Fruit fly (Drosophila melanogaster) whole organism, embryonic: Measurements from ENCODE around the gene CG14647.

Experiments
- BEAF-32 ChIP-seq: fragments of 200-800 bp; sonication (Bioruptor generic); optimal IDR thresholded peaks from 3 replicates; lab custom pipeline; 2017; ENCODE audit warnings: missing biosample characterization, missing genetic modification characterization, mild to moderate bottlenecking, moderate library complexity, missing genetic modification reagents
- CG10267 ChIP-seq: fragments of 200-800 bp; sonication (Bioruptor generic); optimal IDR thresholded peaks from 2 replicates; lab custom pipeline; 2018; ENCODE audit warnings: missing biosample characterization, mild to moderate bottlenecking, missing genetic modification characterization, moderate library complexity
- CG10431 ChIP-seq: fragments of 200-800 bp; sonication (Bioruptor generic); optimal IDR thresholded peaks from 3 replicates; lab custom pipeline; 2018; ENCODE audit warnings: missing biosample characterization, mild to moderate bottlenecking, missing genetic modification characterization
- CG11504 ChIP-seq: fragments of 200-800 bp; sonication (Bioruptor generic); optimal IDR thresholded peaks from 3 replicates; lab custom pipeline; 2019; ENCODE audit warnings: missing biosample characterization, mild to moderate bottlenecking, missing genetic modification characterization, moderate library complexity
- CG12942 ChIP-seq: fragments of 200-800 bp; sonication (Bioruptor generic); optimal IDR thresholded peaks from 3 replicates; lab custom pipeline; 2016; ENCODE audit warnings: missing biosample characterization, missing genetic modification characterization
- CG13123 ChIP-seq: fragments of 200-800 bp; sonication (Bioruptor generic); optimal IDR thresholded peaks from 2 replicates; lab custom pipeline; 2016; ENCODE audit warnings: missing biosample characterization, missing genetic modification characterization
- CG13287 ChIP-seq: fragments of 200-800 bp; sonication (Bioruptor generic); IDR thresholded peaks from 2 replicates; pipeline ENCODE4 v1.3.6; 2022; ENCODE audit warnings: missing biosample characterization, missing genetic modification characterization; ENCODE audit not compliant: partially characterized antibody
- CG14710 ChIP-seq: fragments of 200-800 bp; sonication (Bioruptor generic); optimal IDR thresholded peaks from 3 replicates; lab custom pipeline; 2019; ENCODE audit warnings: missing biosample characterization, mild to moderate bottlenecking, missing genetic modification characterization, moderate library complexity
- CG1647 ChIP-seq: fragments of 200-800 bp; sonication (Bioruptor generic); optimal IDR thresholded peaks from 3 replicates; lab custom pipeline; 2016; ENCODE audit warnings: missing biosample characterization, missing genetic modification characterization
- CG17361 ChIP-seq: fragments of 200-800 bp; sonication (Bioruptor generic); IDR thresholded peaks from 3 replicates; pipeline ENCODE4 v1.3.6; 2022; ENCODE audit warnings: missing biosample characterization, missing genetic modification characterization
- CG30020 ChIP-seq: fragments of 200-800 bp; optimal IDR thresholded peaks from 2 replicates; lab custom pipeline; 2019; ENCODE audit warnings: missing biosample characterization, mild to moderate bottlenecking, missing genetic modification characterization, moderate library complexity
- CG3847 ChIP-seq: fragments of 200-800 bp; sonication (Bioruptor generic); IDR thresholded peaks from 2 replicates; pipeline ENCODE4 v1.3.6; 2022; ENCODE audit warnings: missing biosample characterization, missing genetic modification characterization
- CG3995 ChIP-seq: fragments of 200-800 bp; sonication (Bioruptor generic); optimal IDR thresholded peaks from 3 replicates; lab custom pipeline; 2016; ENCODE audit warnings: missing biosample characterization, missing genetic modification characterization
- CG4328 ChIP-seq: fragments of 200-800 bp; sonication (Bioruptor generic); optimal IDR thresholded peaks from 3 replicates; lab custom pipeline; 2017; ENCODE audit warnings: missing biosample characterization, missing genetic modification reagents, missing genetic modification characterization
- CG4617 ChIP-seq: fragments of 200-800 bp; sonication (Bioruptor generic); optimal IDR thresholded peaks from 3 replicates; lab custom pipeline; 2016; ENCODE audit warnings: missing biosample characterization, missing genetic modification characterization, borderline replicate concordance
- CG6683 ChIP-seq: fragments of 200-800 bp; sonication (Bioruptor generic); optimal IDR thresholded peaks from 2 replicates; lab custom pipeline; 2017; ENCODE audit warnings: missing biosample characterization, mild to moderate bottlenecking, missing genetic modification characterization, missing genetic modification reagents
- CG6689 ChIP-seq: fragments of 200-800 bp; sonication (Bioruptor generic); IDR thresholded peaks from 2 replicates; pipeline ENCODE4 v1.3.6; 2022; ENCODE audit warnings: missing biosample characterization, missing genetic modification characterization
- CG6791 ChIP-seq: fragments of 200-800 bp; sonication (Bioruptor generic); IDR thresholded peaks from 3 replicates; pipeline ENCODE4 v1.3.6; 2022; ENCODE audit warnings: missing biosample characterization, missing genetic modification characterization; ENCODE audit not compliant: partially characterized antibody
- CG6813 ChIP-seq: fragments of 200-800 bp; sonication (Bioruptor generic); optimal IDR thresholded peaks from 2 replicates; lab custom pipeline; 2017; ENCODE audit warnings: missing biosample characterization, missing genetic modification characterization, mild to moderate bottlenecking, moderate library complexity, missing genetic modification reagents
- CG8281 ChIP-seq: fragments of 200-800 bp; sonication (Bioruptor generic); optimal IDR thresholded peaks from 2 replicates; lab custom pipeline; 2018; ENCODE audit warnings: missing biosample characterization, mild to moderate bottlenecking, missing genetic modification characterization, moderate library complexity
- CG8944 ChIP-seq: fragments of 200-800 bp; sonication (Bioruptor generic); optimal IDR thresholded peaks from 3 replicates; lab custom pipeline; 2016; ENCODE audit warnings: missing biosample characterization, missing genetic modification characterization
- CG9609 ChIP-seq: fragments of 200-800 bp; sonication (Bioruptor generic); optimal IDR thresholded peaks from 3 replicates; lab custom pipeline; 2016; ENCODE audit warnings: missing biosample characterization, missing genetic modification characterization
- CG9797 ChIP-seq: fragments of 200-800 bp; sonication (Bioruptor generic); optimal IDR thresholded peaks from 3 replicates; lab custom pipeline; 2018; ENCODE audit warnings: missing biosample characterization, mild to moderate bottlenecking, missing genetic modification characterization
- CoRest ChIP-seq: fragments of 200-800 bp; sonication (Bioruptor generic); optimal IDR thresholded peaks from 3 replicates; lab custom pipeline; 2018; ENCODE audit warnings: missing biosample characterization, mild to moderate bottlenecking, missing genetic modification characterization, moderate library complexity
- CrebB ChIP-seq: fragments of 200-800 bp; sonication (Bioruptor generic); optimal IDR thresholded peaks from 3 replicates; lab custom pipeline; 2018; ENCODE audit warnings: missing biosample characterization, mild to moderate bottlenecking, missing genetic modification characterization
- Dll ChIP-seq: fragments of 200-800 bp; sonication (Bioruptor generic); IDR thresholded peaks from 4 replicates; pipeline ENCODE4 v1.3.6; 2022; ENCODE audit warnings: missing biosample characterization, missing genetic modification characterization; ENCODE audit not compliant: partially characterized antibody
- Dref ChIP-seq: fragments of 200-800 bp; sonication (Bioruptor generic); IDR thresholded peaks from 2 replicates; pipeline ENCODE4 v1.3.6; 2022; ENCODE audit warnings: missing biosample characterization, missing genetic modification characterization
- Elba2 ChIP-seq: fragments of 200-800 bp; sonication (Bioruptor generic); optimal IDR thresholded peaks from 3 replicates; lab custom pipeline; 2016; ENCODE audit warnings: missing biosample characterization, missing genetic modification characterization
- Fer2 ChIP-seq: fragments of 200-800 bp; sonication (Bioruptor generic); optimal IDR thresholded peaks from 2 replicates; lab custom pipeline; 2018; ENCODE audit warnings: missing biosample characterization, mild to moderate bottlenecking, missing genetic modification characterization, moderate library complexity
- Hmr ChIP-seq: fragments of 200-800 bp; sonication (Bioruptor generic); optimal IDR thresholded peaks from 3 replicates; lab custom pipeline; 2017; ENCODE audit warnings: mild to moderate bottlenecking, missing biosample characterization, missing genetic modification reagents, missing genetic modification characterization
- Hr3 ChIP-seq: fragments of 200-800 bp; sonication (Bioruptor generic); optimal IDR thresholded peaks from 3 replicates; lab custom pipeline; 2016; ENCODE audit warnings: missing biosample characterization, missing genetic modification characterization
- Jarid2 ChIP-seq: fragments of 200-800 bp; sonication (Bioruptor generic); optimal IDR thresholded peaks from 3 replicates; lab custom pipeline; 2017; ENCODE audit warnings: mild to moderate bottlenecking, missing biosample characterization, missing genetic modification reagents, missing genetic modification characterization
- Med ChIP-seq: fragments of 200-800 bp; sonication (Bioruptor generic); peaks from one replicate; lab custom pipeline; 2016; ENCODE audit warnings: missing biosample characterization, missing genetic modification characterization, mild to moderate bottlenecking, inconsistent platforms, moderate library complexity
- Opbp ChIP-seq: fragments of 200-800 bp; sonication (Bioruptor generic); IDR thresholded peaks from 3 replicates; pipeline ENCODE4 v1.3.6; 2022; ENCODE audit warnings: missing biosample characterization, missing genetic modification characterization; ENCODE audit not compliant: partially characterized antibody
- Sin3A ChIP-seq: fragments of >200 bp; optimal IDR thresholded peaks from 2 replicates; lab custom pipeline; 2018
- Sry-δ ChIP-seq: fragments of 200-800 bp; sonication (Bioruptor generic); optimal IDR thresholded peaks from 2 replicates; lab custom pipeline; 2016; ENCODE audit warnings: missing biosample characterization, missing genetic modification characterization
- amos ChIP-seq: fragments of 200-800 bp; sonication (Bioruptor generic); IDR thresholded peaks from 2 replicates; pipeline ENCODE4 v1.3.6; 2022; ENCODE audit warnings: missing biosample characterization, missing genetic modification characterization; ENCODE audit not compliant: partially characterized antibody
- ase ChIP-seq: fragments of 200-800 bp; sonication (Bioruptor generic); IDR thresholded peaks from 3 replicates; pipeline ENCODE4 v1.3.6; 2022; ENCODE audit warnings: missing biosample characterization, missing genetic modification characterization
- ash1 ChIP-seq: fragments of 200-800 bp; sonication (Bioruptor generic); optimal IDR thresholded peaks from 2 replicates; lab custom pipeline; 2018; ENCODE audit warnings: missing biosample characterization, mild to moderate bottlenecking, missing genetic modification characterization
- crol ChIP-seq: fragments of 200-800 bp; sonication (Bioruptor generic); IDR thresholded peaks from 2 replicates; pipeline ENCODE4 v1.3.6; 2022; ENCODE audit warnings: missing biosample characterization, missing genetic modification characterization
- ftz-f1 ChIP-seq: fragments of 200-800 bp; sonication (Bioruptor generic); optimal IDR thresholded peaks from 2 replicates; lab custom pipeline; 2016; ENCODE audit warnings: missing biosample characterization, missing genetic modification characterization
- hth ChIP-seq: fragments of >200 bp; optimal IDR thresholded peaks from 2 replicates; lab custom pipeline; 2017; ENCODE audit warnings: inconsistent platforms
- knrl ChIP-seq: fragments of 200-800 bp; sonication (Bioruptor generic); IDR thresholded peaks from 3 replicates; pipeline ENCODE4 v1.3.6; 2022; ENCODE audit warnings: missing biosample characterization, missing genetic modification characterization; ENCODE audit not compliant: partially characterized antibody
- lbe ChIP-seq: fragments of 200-800 bp; sonication (Bioruptor generic); optimal IDR thresholded peaks from 2 replicates; lab custom pipeline; 2016; ENCODE audit warnings: missing biosample characterization, mild to moderate bottlenecking, missing genetic modification characterization
- nmo ChIP-seq: fragments of 200-800 bp; sonication (Bioruptor generic); optimal IDR thresholded peaks from 2 replicates; lab custom pipeline; 2018; ENCODE audit warnings: missing biosample characterization, mild to moderate bottlenecking, missing genetic modification characterization, moderate library complexity
- row ChIP-seq: fragments of 200-800 bp; sonication (Bioruptor generic); IDR thresholded peaks from 3 replicates; pipeline ENCODE4 v1.3.6; 2022; ENCODE audit warnings: missing biosample characterization, missing genetic modification characterization
- stwl ChIP-seq: fragments of 200-800 bp; sonication (Bioruptor generic); optimal IDR thresholded peaks from 3 replicates; lab custom pipeline; 2018; ENCODE audit warnings: missing biosample characterization, mild to moderate bottlenecking, missing genetic modification characterization, moderate library complexity
- sug ChIP-seq: fragments of 200-800 bp; optimal IDR thresholded peaks from 2 replicates; lab custom pipeline; 2019; ENCODE audit warnings: missing biosample characterization, mild to moderate bottlenecking, missing genetic modification characterization, moderate library complexity

The CG14647 gene

DNA sequence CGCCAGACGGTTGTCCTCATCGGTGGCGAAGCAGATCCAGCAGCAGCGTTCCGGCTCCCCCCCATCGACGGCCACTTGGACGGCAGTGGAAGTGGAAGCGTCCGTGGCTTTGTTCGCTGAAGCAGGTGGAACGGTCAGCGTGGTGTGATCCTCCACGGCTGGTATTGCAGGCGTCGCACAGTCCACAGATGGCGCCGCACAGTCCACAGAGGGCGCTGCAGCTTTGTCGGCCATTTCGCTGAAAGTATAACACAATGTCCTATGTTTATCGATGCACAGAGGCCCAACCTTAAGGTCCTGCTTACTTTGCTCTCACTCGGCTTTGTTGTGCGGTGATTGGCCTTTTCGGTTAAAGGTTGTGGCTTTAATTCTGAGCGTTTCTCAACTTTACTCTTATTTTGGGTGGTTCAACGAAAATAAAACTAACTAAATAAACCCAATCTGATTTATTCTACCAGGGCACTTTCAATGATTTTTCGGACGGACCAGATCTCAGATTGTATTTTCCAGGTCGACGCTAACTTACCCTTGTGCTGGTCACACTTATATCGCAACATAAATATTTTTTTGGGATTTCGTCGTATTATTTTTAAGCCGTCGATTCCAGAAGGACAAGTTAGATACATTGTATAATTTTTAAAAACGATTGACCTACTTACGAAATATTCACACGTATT is 2.8 kb upstream of the CG14647 start, which contains the start of gene CG9855 (continued):
- TF ChIP-seq CG17361 (GFP tag; lab: Robert Waterston, UW) = no peak
- peak; percentile 23 for TF ChIP-seq CoRest (tag; lab: Kevin White, UChicago)
- TF ChIP-seq stwl = peak; percentile 81
- no peak for TF ChIP-seq CG6683 (GFP tag; lab: Kevin White, UChicago)
- no peak for TF ChIP-seq CG1647
- TF ChIP-seq Opbp (GFP tag; lab: Robert Waterston, UW) = 0 out of 3 replicates have a peak, but pooled peaks have one; percentile 13
- peak; percentile 84 for TF ChIP-seq CG30020 (tag; lab: Kevin White, UChicago)
- no peak for TF ChIP-seq CG8281 (tag; lab: Kevin White, UChicago)
- no peak for TF ChIP-seq CG12942 (GFP tag; lab: Kevin White, UChicago)
- TF ChIP-seq hth (lab: Kevin White, UChicago) = no peak
- peak; percentile 86 for TF ChIP-seq CG9797
- peak; percentile 48; the same call in 1 of the 2 replicates for TF ChIP-seq CG13287 (GFP tag; lab: Robert Waterston, UW)
- TF ChIP-seq CG6813 (GFP tag; lab: Kevin White, UChicago) = no peak
- TF ChIP-seq CG3847 (GFP tag; lab: Robert Waterston, UW) = peak; percentile 16; the same call in 1 of the 2 replicates
- peak; percentile 17 for TF ChIP-seq Hmr (GFP tag; lab: Kevin White, UChicago)
- TF ChIP-seq Jarid2 (GFP tag; lab: Kevin White, UChicago) = no peak
- TF ChIP-seq Med (GFP tag; lab: Kevin White, UChicago) = peak; percentile 61
- TF ChIP-seq Elba2 = peak; percentile 24
- TF ChIP-seq Sry-δ (GFP tag; lab: Kevin White, UChicago) = peak; percentile 40
- TF ChIP-seq Dref (GFP tag; lab: Robert Waterston, UW) = peak; percentile 41; the same call in 1 of the 2 replicates
- no peak for TF ChIP-seq CG9609 (GFP tag; lab: Kevin White, UChicago)
- peak; percentile 2 for TF ChIP-seq CG11504 (tag; lab: Kevin White, UChicago)
- no peak for TF ChIP-seq CG4328 (GFP tag; lab: Kevin White, UChicago)
- TF ChIP-seq CG14710 (tag; lab: Kevin White, UChicago) = peak; percentile 43
- no peak for TF ChIP-seq CrebB
- no peak for TF ChIP-seq crol (GFP tag; lab: Robert Waterston, UW)
- peak; percentile 48; the same call in 2 of the 3 replicates for TF ChIP-seq CG6791
- peak; percentile 39 for TF ChIP-seq nmo (GFP tag; lab: Kevin White, UChicago)
- TF ChIP-seq Dll (GFP tag; lab: Robert Waterston, UW) = 0 out of 4 replicates have a peak, but pooled peaks have one; percentile 41
- TF ChIP-seq CG13123 (GFP tag; lab: Kevin White, UChicago) = no peak
- 0 out of 3 replicates have a peak, but pooled peaks have one; percentile 11 for TF ChIP-seq knrl (GFP tag; lab: Robert Waterston, UW)
- TF ChIP-seq ase (GFP tag; lab: Robert Waterston, UW) = 0 out of 3 replicates have a peak, but pooled peaks have one; percentile 5
- TF ChIP-seq CG8944 (GFP tag; lab: Kevin White, UChicago) = no peak
- peak; percentile 49 for TF ChIP-seq row
- TF ChIP-seq ash1 (GFP tag; lab: Kevin White, UChicago) = no peak
- TF ChIP-seq lbe (GFP tag; lab: Kevin White, UChicago) = no peak
- TF ChIP-seq Fer2 (tag; lab: Kevin White, UChicago) = no peak
- TF ChIP-seq sug = peak; percentile 15
- no peak for TF ChIP-seq amos
- peak; percentile 18 for TF ChIP-seq Sin3A (lab: Kevin White, UChicago)
- TF ChIP-seq CG6689 (GFP tag; lab: Robert Waterston, UW) = no peak
- TF ChIP-seq ftz-f1 (GFP tag; lab: Kevin White, UChicago) = peak; percentile 59
- peak; percentile 45 for TF ChIP-seq CG10267 (tag; lab: Kevin White, UChicago)
- TF ChIP-seq BEAF-32 = peak; percentile 59
- peak; percentile 85 for TF ChIP-seq CG3995 (GFP tag; lab: Kevin White, UChicago)
- peak; percentile 11 for TF ChIP-seq CG10431 (GFP tag; lab: Kevin White, UChicago)
- peak; percentile 83 for TF ChIP-seq CG4617
- TF ChIP-seq Hr3 = peak; percentile 16
